Worm (Caenorhabditis elegans) whole organism, L4 larva: ENCODE measurements around the gene upb-1.

Source experiments
- F26F4.8 ChIP-seq: fragments of 200-800 bp; sonication (Bioruptor generic); conservative IDR thresholded peaks from 2 replicates; pipeline ENCODE4 v1.3.6; 2022; ENCODE audit warnings: missing genetic modification characterization, missing compliant biosample characterization
- F37D6.2 ChIP-seq: sonication (generic microtip); optimal IDR thresholded peaks from 2 replicates; lab custom pipeline; 2016; ENCODE audit warnings: mild to moderate bottlenecking, missing genetic modification characterization, missing compliant biosample characterization
- F44E2.7 ChIP-seq: fragments of 200-800 bp; sonication (Bioruptor generic); IDR thresholded peaks from 2 replicates; pipeline ENCODE4 v2.1.2; 2022; ENCODE audit warnings: missing genetic modification characterization, missing compliant biosample characterization
- T20F7.1 ChIP-seq: fragments of 200-800 bp; sonication (Bioruptor generic); optimal IDR thresholded peaks from 2 replicates; lab custom pipeline; 2018; ENCODE audit warnings: mild to moderate bottlenecking, missing genetic modification characterization, missing compliant biosample characterization
- T26A8.4 ChIP-seq: fragments of 200-800 bp; sonication (Bioruptor generic); IDR thresholded peaks from 2 replicates; pipeline ENCODE4 v1.3.6; 2022; ENCODE audit warnings: missing genetic modification characterization, missing compliant biosample characterization
- Y48G9A.11 ChIP-seq: fragments of 200-800 bp; sonication (Bioruptor generic); IDR thresholded peaks from 2 replicates; pipeline ENCODE4 v1.3.6; 2022; ENCODE audit warnings: missing genetic modification reagents, missing genetic modification characterization, missing compliant biosample characterization
- ZK546.5 ChIP-seq, 2 experiments: sonication (generic microtip); optimal IDR thresholded peaks; 2 replicates each; lab custom pipeline; 2017; ENCODE audit warnings: missing biosample characterization in 2 of 2, missing genetic modification characterization in 2 of 2
- aha-1 ChIP-seq: fragments of 150-350 bp; peaks from one replicate; lab custom pipeline; 2014; ENCODE audit warnings: missing biosample characterization, missing genetic modification characterization
- ceh-20 ChIP-seq: fragments of 200-800 bp; sonication (Bioruptor generic); IDR thresholded peaks from 2 replicates; pipeline ENCODE4 v1.3.6; 2022; ENCODE audit warnings: missing genetic modification reagents, missing genetic modification characterization, missing compliant biosample characterization
- ceh-28 ChIP-seq: fragments of 150-350 bp; optimal IDR thresholded peaks from 2 replicates; lab custom pipeline; 2014; ENCODE audit warnings: missing biosample characterization, missing genetic modification reagents, missing genetic modification characterization
- ctbp-1 ChIP-seq: fragments of 200-800 bp; sonication (Bioruptor generic); IDR thresholded peaks from 2 replicates; pipeline ENCODE4 v1.3.6; 2022; ENCODE audit warnings: missing genetic modification reagents, missing genetic modification characterization, missing compliant biosample characterization
- daf-16 ChIP-seq, 3 experiments: sonication (generic microtip); optimal IDR thresholded peaks; 2 replicates each; lab custom pipeline; 2016 to 2017; ENCODE audit warnings: missing genetic modification characterization in 3 of 3, missing genetic modification reagents in 3 of 3, mild to moderate bottlenecking in 2 of 3, missing compliant biosample characterization in 2 of 3, missing biosample characterization in 1 of 3, moderate library complexity in 1 of 3
- daf-19 ChIP-seq: fragments of 200-800 bp; sonication (Bioruptor generic); conservative IDR thresholded peaks from 2 replicates; pipeline ENCODE4 v1.3.6; 2022; ENCODE audit warnings: missing genetic modification characterization, missing compliant biosample characterization
- daf-8 ChIP-seq: fragments of 200-800 bp; sonication (Bioruptor generic); IDR thresholded peaks from 2 replicates; pipeline ENCODE4 v1.3.6; 2022; ENCODE audit warnings: missing genetic modification characterization, missing compliant biosample characterization
- dmd-6 ChIP-seq: fragments of 200-800 bp; sonication (Bioruptor generic); IDR thresholded peaks from 2 replicates; pipeline ENCODE4 v1.3.6; 2022; ENCODE audit warnings: missing genetic modification reagents, missing genetic modification characterization, missing compliant biosample characterization
- dpl-1 ChIP-seq: fragments of 150-350 bp; optimal IDR thresholded peaks from 2 replicates; lab custom pipeline; 2014; ENCODE audit warnings: missing biosample characterization, missing genetic modification reagents, missing genetic modification characterization
- duxl-1 ChIP-seq: sonication (generic microtip); optimal IDR thresholded peaks from 2 replicates; lab custom pipeline; 2016; ENCODE audit warnings: mild to moderate bottlenecking, missing genetic modification characterization, moderate library complexity, missing compliant biosample characterization; ENCODE audit not compliant: poor library complexity
- egl-43 ChIP-seq: fragments of 200-800 bp; sonication (Bioruptor generic); IDR thresholded peaks from 2 replicates; pipeline ENCODE4 v1.3.6; 2022; ENCODE audit warnings: missing genetic modification reagents, missing genetic modification characterization, missing compliant biosample characterization
- gei-8 ChIP-seq: fragments of 200-800 bp; sonication (Bioruptor generic); optimal IDR thresholded peaks from 2 replicates; lab custom pipeline; 2018; ENCODE audit warnings: mild to moderate bottlenecking, missing genetic modification characterization, missing compliant biosample characterization
- hif-1 ChIP-seq, 2 experiments: sonication (generic microtip); optimal IDR thresholded peaks; 2 replicates each; lab custom pipeline; 2016 to 2017; ENCODE audit warnings: missing compliant biosample characterization in 2 of 2, missing genetic modification characterization in 2 of 2, missing genetic modification reagents in 2 of 2, missing genotype in 2 of 2, mild to moderate bottlenecking in 1 of 2
- hlh-11 ChIP-seq: fragments of 200-800 bp; sonication (Bioruptor generic); optimal IDR thresholded peaks from 2 replicates; lab custom pipeline; 2018; ENCODE audit warnings: mild to moderate bottlenecking, missing genetic modification characterization, missing compliant biosample characterization
- hmg-1.1 ChIP-seq: fragments of 200-800 bp; sonication (Bioruptor generic); IDR thresholded peaks from 2 replicates; pipeline ENCODE4 v1.3.6; 2022; ENCODE audit warnings: missing genetic modification reagents, missing genetic modification characterization, missing compliant biosample characterization
- lin-1 ChIP-seq: fragments of 200-800 bp; sonication (Bioruptor generic); IDR thresholded peaks from 2 replicates; pipeline ENCODE4 v1.3.6; 2022; ENCODE audit warnings: missing genetic modification reagents, missing genetic modification characterization, missing compliant biosample characterization
- lin-15B ChIP-seq: fragments of 150-350 bp; sonication (generic microtip); optimal IDR thresholded peaks from 3 replicates; lab custom pipeline; 2014; ENCODE audit warnings: missing biosample characterization, missing genetic modification characterization
- lin-29 ChIP-seq: fragments of 200-800 bp; sonication (Bioruptor generic); IDR thresholded peaks from 2 replicates; pipeline ENCODE4 v1.3.6; 2022; ENCODE audit warnings: missing genetic modification reagents, missing genetic modification characterization, missing compliant biosample characterization
- lin-38 ChIP-seq: fragments of 200-800 bp; sonication (Bioruptor generic); IDR thresholded peaks from 2 replicates; pipeline ENCODE4 v1.3.6; 2022; ENCODE audit warnings: missing genetic modification reagents, missing genetic modification characterization, missing compliant biosample characterization
- mdl-1 ChIP-seq, 2 experiments: fragments of 150-350 bp in 1 of 2; sonication (generic microtip) in 1 of 2; optimal IDR thresholded peaks; 2 replicates each; lab custom pipeline; 2014 to 2017; ENCODE audit warnings: missing biosample characterization in 2 of 2, missing genetic modification characterization in 2 of 2
- mep-1 ChIP-seq: fragments of 150-350 bp; sonication (generic microtip); optimal IDR thresholded peaks from 3 replicates; lab custom pipeline; 2014; ENCODE audit warnings: missing biosample characterization, missing genetic modification characterization
- mxl-3 ChIP-seq: fragments of 200-800 bp; sonication (Bioruptor generic); optimal IDR thresholded peaks from 2 replicates; lab custom pipeline; 2018; ENCODE audit warnings: mild to moderate bottlenecking, missing genetic modification characterization, missing compliant biosample characterization
- nhr-111 ChIP-seq: fragments of 200-800 bp; sonication (Bioruptor generic); optimal IDR thresholded peaks from 2 replicates; lab custom pipeline; 2018; ENCODE audit warnings: mild to moderate bottlenecking, missing genetic modification characterization, missing compliant biosample characterization
- nhr-25 ChIP-seq: sonication (generic microtip); optimal IDR thresholded peaks from 2 replicates; lab custom pipeline; 2017; ENCODE audit warnings: missing genetic modification characterization, mild to moderate bottlenecking, missing compliant biosample characterization, antibody characterized with exemption, moderate library complexity, borderline replicate concordance; ENCODE audit not compliant: insufficient read depth
- nhr-41 ChIP-seq: fragments of 200-800 bp; sonication (Bioruptor generic); IDR thresholded peaks from 2 replicates; pipeline ENCODE4 v1.3.6; 2022; ENCODE audit warnings: missing genetic modification reagents, missing genetic modification characterization, missing compliant biosample characterization
- nhr-42 ChIP-seq: fragments of 200-800 bp; sonication (Bioruptor generic); IDR thresholded peaks from 2 replicates; pipeline ENCODE4 v1.3.6; 2022; ENCODE audit warnings: missing genetic modification characterization, missing compliant biosample characterization
- nhr-48 ChIP-seq: sonication (generic microtip); optimal IDR thresholded peaks from 2 replicates; lab custom pipeline; 2016; ENCODE audit warnings: mild to moderate bottlenecking, missing genetic modification characterization, missing compliant biosample characterization
- nhr-77 ChIP-seq: fragments of 150-350 bp; optimal IDR thresholded peaks from 2 replicates; lab custom pipeline; 2014; ENCODE audit warnings: missing biosample characterization, missing genetic modification characterization
- pqm-1 ChIP-seq: sonication (generic microtip); optimal IDR thresholded peaks from 2 replicates; lab custom pipeline; 2017; ENCODE audit warnings: missing biosample characterization, missing genetic modification characterization
- rbr-2 ChIP-seq: sonication (generic microtip); optimal IDR thresholded peaks from 2 replicates; lab custom pipeline; 2016; ENCODE audit warnings: missing genotype, missing genetic modification characterization, missing compliant biosample characterization
- set-16 ChIP-seq: fragments of 200-800 bp; sonication (Bioruptor generic); IDR thresholded peaks from 2 replicates; pipeline ENCODE4 v1.3.6; 2022; ENCODE audit warnings: missing genetic modification reagents, missing genetic modification characterization, missing compliant biosample characterization
- snpc-1.2 ChIP-seq: fragments of 200-800 bp; sonication (Bioruptor generic); IDR thresholded peaks from 2 replicates; pipeline ENCODE4 v1.3.6; 2022; ENCODE audit warnings: missing genetic modification reagents, missing genetic modification characterization, missing compliant biosample characterization
- snpc-4 ChIP-seq: fragments of 150-350 bp; optimal IDR thresholded peaks from 2 replicates; lab custom pipeline; 2014; ENCODE audit warnings: missing biosample characterization, missing genetic modification characterization
- spr-1 ChIP-seq: sonication (generic microtip); optimal IDR thresholded peaks from 2 replicates; lab custom pipeline; 2016; ENCODE audit warnings: mild to moderate bottlenecking, missing genetic modification characterization, missing compliant biosample characterization
- spr-3 ChIP-seq: fragments of 200-800 bp; sonication (Bioruptor generic); optimal IDR thresholded peaks from 2 replicates; lab custom pipeline; 2018; ENCODE audit warnings: mild to moderate bottlenecking, missing genetic modification characterization, missing compliant biosample characterization
- tag-97 ChIP-seq: fragments of 200-800 bp; sonication (Bioruptor generic); IDR thresholded peaks from 2 replicates; pipeline ENCODE4 v1.3.6; 2022; ENCODE audit warnings: missing genetic modification characterization, missing compliant biosample characterization
- tra-1 ChIP-seq: fragments of 200-800 bp; sonication (Bioruptor generic); IDR thresholded peaks from 2 replicates; pipeline ENCODE4 v1.3.6; 2022; ENCODE audit warnings: missing genetic modification reagents, missing genetic modification characterization, missing compliant biosample characterization
- unc-39 ChIP-seq: sonication (generic microtip); optimal IDR thresholded peaks from 2 replicates; lab custom pipeline; 2017; ENCODE audit warnings: missing biosample characterization, missing genetic modification characterization
- zag-1 ChIP-seq: fragments of 150-350 bp; optimal IDR thresholded peaks from 2 replicates; lab custom pipeline; 2014; ENCODE audit warnings: missing biosample characterization, missing genetic modification characterization
- zfp-3 ChIP-seq: fragments of 200-800 bp; sonication (Bioruptor generic); conservative IDR thresholded peaks from 2 replicates; pipeline ENCODE4 v1.3.6; 2022; ENCODE audit warnings: missing genetic modification reagents, missing genetic modification characterization, missing compliant biosample characterization
- ztf-7 ChIP-seq: fragments of 150-350 bp; optimal IDR thresholded peaks from 2 replicates; lab custom pipeline; 2014; ENCODE audit warnings: missing biosample characterization, missing genetic modification characterization

upb-1 gene

DNA sequence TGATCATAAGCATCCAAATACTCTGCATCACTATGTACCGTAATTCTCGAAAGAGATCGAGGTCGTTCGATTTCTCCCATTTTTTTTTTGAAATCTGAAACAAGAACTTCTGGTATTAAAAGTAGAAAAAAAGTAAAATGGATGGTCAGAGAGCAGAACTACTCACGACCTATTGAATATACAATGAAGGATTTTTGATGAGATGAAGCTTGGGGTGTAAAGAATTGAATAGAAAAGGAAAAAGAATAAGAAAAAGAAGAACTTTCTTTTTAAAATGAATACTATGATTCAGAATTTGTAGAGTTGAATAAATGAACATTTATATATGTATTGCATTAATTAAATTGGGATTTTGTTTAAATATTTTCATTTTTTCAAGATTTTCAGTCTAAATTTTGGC is 44.0 kb upstream of the upb-1 start, which contains the start of gene ttc-39B:
Gene ttc-39B, minus strand, starts transcription at position 101 of the 400 bp plus-strand sequence.
- TF ChIP-seq pqm-1 (tag; lab: Kevin White, UChicago), result no peak
- no peak for TF ChIP-seq nhr-77 (tag; lab: Kevin White, UChicago)
- TF ChIP-seq mxl-3, result no peak
- TF ChIP-seq lin-15B, result no peak
- TF ChIP-seq ZK546.5 (tag; optimal IDR thresholded peaks at IDR 0.05; lab: Kevin White, UChicago), result no peak
- TF ChIP-seq spr-1, result no peak
- TF ChIP-seq nhr-111 (GFP tag; lab: Kevin White, UChicago), result no peak
- TF ChIP-seq Y48G9A.11 (GFP tag; lab: Robert Waterston, UW), result no peak
- no peak for TF ChIP-seq snpc-1.2
- no peak for TF ChIP-seq gei-8 (GFP tag; lab: Kevin White, UChicago)

DNA sequence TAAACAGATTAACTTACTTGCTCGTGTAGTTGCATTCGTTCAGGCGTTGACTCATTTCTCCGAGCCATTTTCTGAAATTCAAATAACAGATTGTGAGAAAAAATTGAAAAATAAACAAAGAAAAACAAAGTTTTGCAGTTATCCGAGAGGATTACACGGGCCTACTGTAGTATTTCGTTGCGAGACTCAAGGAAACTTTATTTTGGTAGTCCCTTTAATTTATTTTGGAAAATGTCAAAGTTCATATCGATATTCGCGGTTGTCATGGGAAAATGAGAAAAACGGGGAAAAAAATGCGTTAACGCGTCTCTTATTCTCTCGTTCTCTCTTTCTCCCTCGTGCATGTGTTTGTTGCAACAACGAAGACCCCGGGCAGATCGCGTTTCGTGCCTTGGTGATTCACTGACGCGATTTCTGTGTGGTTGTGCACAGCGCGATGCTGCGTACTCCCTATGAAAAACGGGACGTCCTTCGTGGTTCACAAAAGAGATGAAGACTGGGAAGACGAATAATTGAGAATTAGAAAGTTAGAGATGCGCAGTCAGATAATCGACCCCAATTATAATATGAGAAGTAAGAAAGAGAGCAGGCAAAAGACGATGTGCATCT is 41.4 kb upstream of the upb-1 start, which contains the start of gene set-4:
Gene set-4, minus strand, starts transcription at position 120 of the 609 bp plus-strand sequence.
- TF ChIP-seq zag-1 (tag; lab: Kevin White, UChicago) (no peak), snpc-4 (no peak), aha-1 (tag; lab: Kevin White, UChicago) (peak; percentile 99), mep-1 (tag; lab: Kevin White, UChicago) (peak; percentile 96), duxl-1 (tag; lab: Kevin White, UChicago) (peak; percentile 77), set-16 (GFP tag; lab: Robert Waterston, UW) (peak; percentile 25; the same call in 1 of the 2 replicates), lin-29 (GFP tag; lab: Robert Waterston, UW) (0 out of 2 replicates have a peak, but pooled peaks have one; percentile 20), T20F7.1 (peak; percentile 85), tra-1 (GFP tag; lab: Robert Waterston, UW) (peak; percentile 87), daf-16 (GFP tag; optimal IDR thresholded peaks at IDR 0.05; lab: Kevin White, UChicago) (peak; percentile 50 to 86), daf-16 (tag; optimal IDR thresholded peaks at IDR 0.05; lab: Kevin White, UChicago) (peak; percentile 75), dmd-6 (GFP tag; lab: Robert Waterston, UW) (peak; percentile 93), egl-43 (no peak; the same call in 1 of the 2 replicates), F37D6.2 (tag; lab: Kevin White, UChicago) (peak; percentile 90), gei-8 (GFP tag; lab: Kevin White, UChicago) (peak; percentile 35), unc-39 (tag; lab: Kevin White, UChicago) (no peak), daf-8 (no peak), hmg-1.1 (GFP tag; lab: Robert Waterston, UW) (peak; percentile 88), hif-1 (tag; optimal IDR thresholded peaks at IDR 0.05; lab: Kevin White, UChicago) (peak in 1 of 2 experiments; percentile 82), F44E2.7 (no peak), spr-3 (GFP tag; lab: Kevin White, UChicago) (peak; percentile 68), F26F4.8 (no peak), ceh-20 (GFP tag; lab: Robert Waterston, UW) (peak; percentile 88), lin-1 (GFP tag; lab: Robert Waterston, UW) (peak; percentile 82; the same call in 1 of the 2 replicates), rbr-2 (peak; percentile 96), zfp-3 (GFP tag; lab: Robert Waterston, UW) (0 out of 2 replicates have a peak, but pooled peaks have one; percentile 65), nhr-25 (peak; percentile 85), T26A8.4 (GFP tag; lab: Robert Waterston, UW) (peak; percentile 88), daf-19 (GFP tag; lab: Robert Waterston, UW) (0 out of 2 replicates have a peak, but pooled peaks have one; percentile 59), ztf-7 (tag; lab: Kevin White, UChicago) (peak; percentile 72), dpl-1 (peak; percentile 88), nhr-41 (GFP tag; lab: Robert Waterston, UW) (peak; percentile 22; the same call in 1 of the 2 replicates), ctbp-1 (peak; percentile 88), ZK546.5 (tag; optimal IDR thresholded peaks at IDR 0.05; lab: Kevin White, UChicago) (no peak), hlh-11 (tag; lab: Kevin White, UChicago) (peak; percentile 96), nhr-42 (GFP tag; lab: Robert Waterston, UW) (peak; percentile 85), mdl-1 (tag; optimal IDR thresholded peaks at IDR 0.05; lab: Kevin White, UChicago) (peak; percentile 19 to 94), tag-97 (GFP tag; lab: Robert Waterston, UW) (no peak), nhr-48 (tag; lab: Kevin White, UChicago) (peak; percentile 71), ceh-28 (peak; percentile 29), lin-38 (peak; percentile 90)
